Worm (Caenorhabditis elegans): ENCODE measurements around the gene F13A7.14.
A peak's percentile ranks its signal among the peaks of the same experiment; 100 is the strongest.

ce11 chrV:16401519-16401918 lies at the start of gene F13A7.14:
- TF ChIP-seq cog-1 (tag; optimal IDR thresholded peaks at IDR 0.05): peak; percentile 9
- TF ChIP-seq ztf-29 (GFP tag; IDR thresholded peaks at IDR 0.05): no peak
- TF ChIP-seq flt-1 (GFP tag; IDR thresholded peaks at IDR 0.05): peak; percentile 74
- no peak for TF ChIP-seq ref-1 (GFP tag; conservative IDR thresholded peaks at IDR 0.05)
- TF ChIP-seq tab-1 (GFP tag; IDR thresholded peaks at IDR 0.05): no peak
- TF ChIP-seq klf-2 (GFP tag; conservative IDR thresholded peaks at IDR 0.05): no peak

Measured in whole organism, midembryonic.